Fruit fly (Drosophila melanogaster): ENCODE data around the gene ldbr.

Gene ldbr

dm6 chr3L:8077953-8078352, 43.7 kb upstream of the ldbr start:
- TF ChIP-seq sv (GFP tag; optimal IDR thresholded peaks at IDR 0.05) (no peak), Abd-B (GFP tag; optimal IDR thresholded peaks at IDR 0.05) (no peak), woc (GFP tag; optimal IDR thresholded peaks at IDR 0.05) (no peak), foxo (GFP tag; optimal IDR thresholded peaks at IDR 0.05) (no peak), fru (GFP tag; optimal IDR thresholded peaks at IDR 0.05) (no peak), usp (GFP tag; optimal IDR thresholded peaks at IDR 0.05) (no peak), lola (GFP tag; optimal IDR thresholded peaks at IDR 0.05) (no peak), dmrt93B (GFP tag; optimal IDR thresholded peaks at IDR 0.05) (no peak), Hr83 (GFP tag; optimal IDR thresholded peaks at IDR 0.05; ENCODE audit: poor library complexity, severe bottlenecking) (no peak), rgr (GFP tag; optimal IDR thresholded peaks at IDR 0.05) (no peak), sage (GFP tag; optimal IDR thresholded peaks at IDR 0.05) (no peak), Mio (GFP tag; optimal IDR thresholded peaks at IDR 0.05) (no peak), HLH106 (tag; optimal IDR thresholded peaks at IDR 0.05) (no peak), Hnf4 (GFP tag; optimal IDR thresholded peaks at IDR 0.05) (no peak), brk (GFP tag; optimal IDR thresholded peaks at IDR 0.05) (no peak), br (GFP tag; optimal IDR thresholded peaks at IDR 0.05) (no peak), pan (optimal IDR thresholded peaks at IDR 0.05) (no peak), tai (GFP tag; optimal IDR thresholded peaks at IDR 0.05) (no peak), jim (GFP tag; optimal IDR thresholded peaks at IDR 0.05) (no peak), dsf (GFP tag; optimal IDR thresholded peaks at IDR 0.05; ENCODE audit: borderline replicate concordance) (no peak)

- no peak for TF ChIP-seq usp (GFP tag; optimal IDR thresholded peaks at IDR 0.05)
- no peak for TF ChIP-seq Rel (GFP tag; optimal IDR thresholded peaks at IDR 0.05)
- TF ChIP-seq Rel (tag; optimal IDR thresholded peaks at IDR 0.05), result no peak
- no peak for TF ChIP-seq sv (GFP tag; optimal IDR thresholded peaks at IDR 0.05)
- TF ChIP-seq CrebA (GFP tag; optimal IDR thresholded peaks at IDR 0.05; ENCODE audit: borderline replicate concordance), result no peak
- TF ChIP-seq Dfd (GFP tag; optimal IDR thresholded peaks at IDR 0.05), result no peak
- no peak for TF ChIP-seq Hnf4 (GFP tag; optimal IDR thresholded peaks at IDR 0.05)
- TF ChIP-seq lola (GFP tag; optimal IDR thresholded peaks at IDR 0.05), result no peak
- no peak for TF ChIP-seq pan (optimal IDR thresholded peaks at IDR 0.05)
Observed at dm6 chr3L:8079598-8079997, 42.0 kb upstream of the ldbr start.

dm6 chr3L:8080790-8081189, 40.8 kb upstream of the ldbr start:
- TF ChIP-seq Myc (optimal IDR thresholded peaks at IDR 0.05) (no peak), Dif (GFP tag; optimal IDR thresholded peaks at IDR 0.05; ENCODE audit: partially characterized antibody) (no peak)

- TF ChIP-seq rgr (GFP tag; optimal IDR thresholded peaks at IDR 0.05) (peak; percentile 76), Hr78 (GFP tag; optimal IDR thresholded peaks at IDR 0.05) (no peak), usp (GFP tag; optimal IDR thresholded peaks at IDR 0.05) (no peak), GATAd (GFP tag; optimal IDR thresholded peaks at IDR 0.05) (no peak), h (GFP tag; optimal IDR thresholded peaks at IDR 0.05) (peak; percentile 78), woc (GFP tag; optimal IDR thresholded peaks at IDR 0.05) (peak; percentile 32), sv (GFP tag; optimal IDR thresholded peaks at IDR 0.05) (no peak), CG9705 (GFP tag; optimal IDR thresholded peaks at IDR 0.05) (no peak), fru (GFP tag; optimal IDR thresholded peaks at IDR 0.05) (peak; percentile 49), Hnf4 (GFP tag; optimal IDR thresholded peaks at IDR 0.05) (peak; percentile 86), Jra (GFP tag; optimal IDR thresholded peaks at IDR 0.05) (peak; percentile 53), dl (GFP tag; optimal IDR thresholded peaks at IDR 0.05; ENCODE audit: insufficient read depth in 1 of 2, partially characterized antibody in 2 of 2) (peak; percentile 28 to 76), HLH106 (tag; optimal IDR thresholded peaks at IDR 0.05) (peak; percentile 17), dmrt93B (GFP tag; optimal IDR thresholded peaks at IDR 0.05) (no peak), brk (GFP tag; optimal IDR thresholded peaks at IDR 0.05) (peak; percentile 92), foxo (GFP tag; optimal IDR thresholded peaks at IDR 0.05) (peak; percentile 57 to 70), dsf (GFP tag; optimal IDR thresholded peaks at IDR 0.05; ENCODE audit: borderline replicate concordance) (peak; percentile 57), Vsx2 (GFP tag; optimal IDR thresholded peaks at IDR 0.05; ENCODE audit: partially characterized antibody) (peak; percentile 54), CG32264 (GFP tag; optimal IDR thresholded peaks at IDR 0.05) (peak; percentile 60), psq (GFP tag; optimal IDR thresholded peaks at IDR 0.05) (peak; percentile 65), Sp1 (GFP tag; optimal IDR thresholded peaks at IDR 0.05) (peak; percentile 63), Abd-B (GFP tag; optimal IDR thresholded peaks at IDR 0.05) (no peak), lola (GFP tag; optimal IDR thresholded peaks at IDR 0.05) (no peak), Mio (GFP tag; optimal IDR thresholded peaks at IDR 0.05) (no peak), br (GFP tag; optimal IDR thresholded peaks at IDR 0.05) (peak; percentile 79), pan (optimal IDR thresholded peaks at IDR 0.05) (no peak), Myc (optimal IDR thresholded peaks at IDR 0.05) (no peak), tai (GFP tag; optimal IDR thresholded peaks at IDR 0.05) (peak; percentile 22), jim (GFP tag; optimal IDR thresholded peaks at IDR 0.05) (no peak), CrebA (GFP tag; optimal IDR thresholded peaks at IDR 0.05; ENCODE audit: borderline replicate concordance) (no peak), OdsH (GFP tag; optimal IDR thresholded peaks at IDR 0.05) (peak; percentile 62), Dif (GFP tag; optimal IDR thresholded peaks at IDR 0.05; ENCODE audit: partially characterized antibody) (peak; percentile 87), Rel (GFP tag; optimal IDR thresholded peaks at IDR 0.05) (peak; percentile 67), Rel (tag; optimal IDR thresholded peaks at IDR 0.05) (no peak), N (GFP tag; optimal IDR thresholded peaks at IDR 0.05) (no peak), Dfd (GFP tag; optimal IDR thresholded peaks at IDR 0.05) (no peak), ey (GFP tag; optimal IDR thresholded peaks at IDR 0.05) (peak; percentile 32), sage (GFP tag; optimal IDR thresholded peaks at IDR 0.05) (peak; percentile 80), Hr83 (GFP tag; optimal IDR thresholded peaks at IDR 0.05; ENCODE audit: poor library complexity, severe bottlenecking) (peak; percentile 88)
Observed at dm6 chr3L:8081822-8082221, 39.8 kb upstream of the ldbr start.

All from whole organism, wandering third instar larva.